Worm (Caenorhabditis elegans) whole organism, L3 larva: ENCODE measurements around the gene lin-46.

Experiments used
- eor-1 ChIP-seq, 2 experiments: fragments of 150-350 bp; optimal IDR thresholded peaks; 2 replicates each; lab custom pipeline; 2014 to 2018; ENCODE audit warnings: missing biosample characterization in 2 of 2, missing genetic modification characterization in 2 of 2
- fkh-2 ChIP-seq: fragments of 150-350 bp; optimal IDR thresholded peaks from 2 replicates; lab custom pipeline; 2014; ENCODE audit warnings: missing biosample characterization, missing genetic modification reagents, missing genetic modification characterization
- fos-1 ChIP-seq: fragments of 150-350 bp; optimal IDR thresholded peaks from 2 replicates; lab custom pipeline; 2014; ENCODE audit warnings: missing biosample characterization, missing genetic modification characterization
- pqm-1 ChIP-seq: fragments of 150-350 bp; optimal IDR thresholded peaks from 2 replicates; lab custom pipeline; 2017; ENCODE audit warnings: missing biosample characterization, missing genetic modification characterization, inconsistent platforms

- TF ChIP-seq fkh-2 (no peak), eor-1 (tag; optimal IDR thresholded peaks at IDR 0.05; lab: Kevin White, UChicago) (no peak), fos-1 (tag; lab: Kevin White, UChicago) (no peak), pqm-1 (tag; lab: Kevin White, UChicago) (no peak)
These were observed 40.6 kb downstream of the lin-46 start for ce11 chrV:13009271-13009670.
